Fruit fly (Drosophila melanogaster): ENCODE data around the gene IntS12.

IntS12 gene

dm6 chr3R:26892764-26893163 is 29.6 kb downstream of the IntS12 start (continued):
- TF ChIP-seq CG6791 (GFP tag; IDR thresholded peaks at IDR 0.05; ENCODE audit: partially characterized antibody) (no peak), hbn (GFP tag; IDR thresholded peaks at IDR 0.05; ENCODE audit: partially characterized antibody) (no peak), Sox100B (GFP tag; optimal IDR thresholded peaks at IDR 0.05) (no peak), CG10654 (GFP tag; optimal IDR thresholded peaks at IDR 0.05) (no peak), CG12104 (GFP tag; optimal IDR thresholded peaks at IDR 0.05) (no peak), dan (GFP tag; IDR thresholded peaks at IDR 0.05) (no peak), chm (GFP tag; IDR thresholded peaks at IDR 0.05) (no peak), bbx (GFP tag; IDR thresholded peaks at IDR 0.05; ENCODE audit: partially characterized antibody) (no peak), CG2129 (GFP tag; IDR thresholded peaks at IDR 0.05; ENCODE audit: partially characterized antibody) (no peak), gce (GFP tag; IDR thresholded peaks at IDR 0.05) (no peak), CG2116 (GFP tag; optimal IDR thresholded peaks at IDR 0.05) (no peak), crol (GFP tag; IDR thresholded peaks at IDR 0.05) (no peak), hb (GFP tag; IDR thresholded peaks at IDR 0.05; ENCODE audit: partially characterized antibody) (no peak), CG15696 (tag; optimal IDR thresholded peaks at IDR 0.05) (no peak), pum (GFP tag; optimal IDR thresholded peaks at IDR 0.05) (no peak), HHEX (GFP tag; optimal IDR thresholded peaks at IDR 0.05) (no peak), CG12391 (tag; optimal IDR thresholded peaks at IDR 0.05) (peak; percentile 41), Spps (tag; optimal IDR thresholded peaks at IDR 0.05) (no peak), CG10321 (GFP tag; IDR thresholded peaks at IDR 0.05) (no peak), CG13624 (GFP tag; optimal IDR thresholded peaks at IDR 0.05) (no peak), Gsc (GFP tag; IDR thresholded peaks at IDR 0.05) (no peak), Max (GFP tag; optimal IDR thresholded peaks at IDR 0.05) (no peak), HLH54F (GFP tag; optimal IDR thresholded peaks at IDR 0.05) (no peak), YL-1 (GFP tag; optimal IDR thresholded peaks at IDR 0.05) (no peak), Hr3 (GFP tag; optimal IDR thresholded peaks at IDR 0.05) (no peak), cad (GFP tag; optimal IDR thresholded peaks at IDR 0.05) (no peak), Sin3A (optimal IDR thresholded peaks at IDR 0.05) (no peak), CkIIα-i1 (GFP tag; IDR thresholded peaks at IDR 0.05) (no peak), trem (tag; optimal IDR thresholded peaks at IDR 0.05) (no peak), pb (GFP tag; optimal IDR thresholded peaks at IDR 0.05) (no peak), shn (GFP tag; optimal IDR thresholded peaks at IDR 0.05) (peak; percentile 47), CG9932 (GFP tag; IDR thresholded peaks at IDR 0.05) (no peak), Side (GFP tag; optimal IDR thresholded peaks at IDR 0.05) (no peak), Nf-YB (GFP tag; optimal IDR thresholded peaks at IDR 0.05) (no peak), CG12942 (GFP tag; optimal IDR thresholded peaks at IDR 0.05) (no peak), repo (GFP tag; optimal IDR thresholded peaks at IDR 0.05) (no peak), CG32772 (GFP tag; IDR thresholded peaks at IDR 0.05) (no peak), CG14710 (tag; optimal IDR thresholded peaks at IDR 0.05) (no peak), pzg (GFP tag; optimal IDR thresholded peaks at IDR 0.05) (no peak), Lpt (GFP tag; optimal IDR thresholded peaks at IDR 0.05) (no peak), Hr39 (optimal IDR thresholded peaks at IDR 0.05) (no peak), Sox102F (GFP tag; optimal IDR thresholded peaks at IDR 0.05) (peak; percentile 61), Taf1 (GFP tag; IDR thresholded peaks at IDR 0.05) (no peak), CG33557 (GFP tag; optimal IDR thresholded peaks at IDR 0.05) (no peak), gem (tag; optimal IDR thresholded peaks at IDR 0.05) (peak; percentile 64), az2 (GFP tag; optimal IDR thresholded peaks at IDR 0.05) (peak; percentile 33), CG1792 (GFP tag; optimal IDR thresholded peaks at IDR 0.05) (no peak), CG2199 (GFP tag; IDR thresholded peaks at IDR 0.05) (no peak), mirr (GFP tag; optimal IDR thresholded peaks at IDR 0.05) (no peak), dimm (GFP tag; IDR thresholded peaks at IDR 0.05) (no peak), CG4820 (GFP tag; optimal IDR thresholded peaks at IDR 0.05) (no peak), fd3F (GFP tag; optimal IDR thresholded peaks at IDR 0.05) (no peak), Mad (GFP tag; optimal IDR thresholded peaks at IDR 0.05) (no peak), Dip3 (GFP tag; optimal IDR thresholded peaks at IDR 0.05) (no peak)

Measured in whole organism, embryonic.